Worm (Caenorhabditis elegans): ENCODE data around the gene nhr-55.

- TF ChIP-seq unc-62 (GFP tag; optimal IDR thresholded peaks at IDR 0.05 in 1 of 2) (no peak), unc-62 (tag; optimal IDR thresholded peaks at IDR 0.05) (no peak), jun-1 (tag; optimal IDR thresholded peaks at IDR 0.05) (no peak), ama-1 (optimal IDR thresholded peaks at IDR 0.05) (no peak)
These were observed 44.1 kb upstream of the nhr-55 start, which contains the start of gene B0554.2 for ce11 chrV:433898-434297.

All from whole organism, L4 larva.